Fruit fly (Drosophila melanogaster): ENCODE measurements around the gene CG4537.

DNA sequence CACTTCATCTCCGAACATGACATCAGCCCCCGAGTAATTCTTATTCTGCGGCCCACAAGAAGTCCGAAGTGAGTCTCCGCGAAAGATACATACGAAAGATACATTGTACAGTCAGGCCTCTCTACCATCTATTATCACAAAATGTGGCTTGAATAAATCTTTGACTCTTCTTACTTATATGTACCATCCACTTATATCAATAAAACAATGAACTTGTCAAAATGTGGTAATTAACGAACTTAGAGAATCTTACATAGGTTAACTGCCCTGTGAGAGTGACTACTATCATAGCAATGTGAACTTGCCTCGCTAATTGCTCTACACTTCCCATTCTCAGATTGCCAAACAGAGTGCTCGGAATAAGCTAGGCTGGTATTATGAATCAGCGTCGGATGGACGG lies 16.0 kb downstream of the CG4537 start:
- TF ChIP-seq N (GFP tag; optimal IDR thresholded peaks at IDR 0.05) (no peak), pan (optimal IDR thresholded peaks at IDR 0.05) (no peak), Vsx2 (GFP tag; optimal IDR thresholded peaks at IDR 0.05; ENCODE audit: partially characterized antibody) (no peak), tai (GFP tag; optimal IDR thresholded peaks at IDR 0.05) (no peak), Hr78 (GFP tag; optimal IDR thresholded peaks at IDR 0.05) (no peak), Dif (GFP tag; optimal IDR thresholded peaks at IDR 0.05; ENCODE audit: partially characterized antibody) (no peak), psq (GFP tag; optimal IDR thresholded peaks at IDR 0.05) (no peak), h (GFP tag; optimal IDR thresholded peaks at IDR 0.05) (no peak), Dfd (GFP tag; optimal IDR thresholded peaks at IDR 0.05) (no peak), rgr (GFP tag; optimal IDR thresholded peaks at IDR 0.05) (no peak)
